Worm (Caenorhabditis elegans) whole organism, early embryonic: ENCODE measurements around the gene spp-5.
"Not testable (repeated sequence)": the region's sequence is repeated elsewhere in the genome, so short reads cannot be mapped to it uniquely, and the experiment has no call there.

Experiments
- B0310.2 ChIP-seq: sonication (generic microtip); optimal IDR thresholded peaks from 2 replicates; lab custom pipeline; 2016; ENCODE audit warnings: mild to moderate bottlenecking, missing genetic modification characterization, missing compliant biosample characterization
- F13C5.2 ChIP-seq: sonication (generic microtip); optimal IDR thresholded peaks from 2 replicates; lab custom pipeline; 2017; ENCODE audit warnings: mild to moderate bottlenecking, missing genetic modification characterization, inconsistent platforms, missing compliant biosample characterization
- aly-1 ChIP-seq: sonication (generic microtip); optimal IDR thresholded peaks from 2 replicates; lab custom pipeline; 2016; ENCODE audit warnings: missing genetic modification characterization, missing compliant biosample characterization
- ama-1 ChIP-seq: fragments of 150-350 bp; optimal IDR thresholded peaks from 2 replicates; lab custom pipeline; 2014
- ceh-13 ChIP-seq: fragments of 200-800 bp; sonication (Bioruptor generic); optimal IDR thresholded peaks from 2 replicates; lab custom pipeline; 2018; ENCODE audit warnings: mild to moderate bottlenecking, missing genetic modification characterization, missing compliant biosample characterization
- ceh-36 ChIP-seq: sonication (generic microtip); optimal IDR thresholded peaks from 2 replicates; lab custom pipeline; 2016; ENCODE audit warnings: missing genetic modification characterization, inconsistent platforms, missing compliant biosample characterization
- ets-7 ChIP-seq: sonication (generic microtip); optimal IDR thresholded peaks from 2 replicates; lab custom pipeline; 2016; ENCODE audit warnings: missing genotype, missing genetic modification characterization, missing compliant biosample characterization
- flt-1 ChIP-seq: fragments of 200-800 bp; sonication (Bioruptor generic); IDR thresholded peaks from 2 replicates; pipeline ENCODE4 v1.3.6; 2022; ENCODE audit warnings: missing genetic modification characterization, missing compliant biosample characterization
- hmbx-1 ChIP-seq: sonication (generic microtip); optimal IDR thresholded peaks from 2 replicates; lab custom pipeline; 2016; ENCODE audit warnings: mild to moderate bottlenecking, missing genetic modification characterization, missing compliant biosample characterization
- hmg-4 ChIP-seq: fragments of 200-800 bp; sonication (Bioruptor generic); optimal IDR thresholded peaks from 2 replicates; lab custom pipeline; 2018; ENCODE audit warnings: mild to moderate bottlenecking, missing genetic modification characterization, missing compliant biosample characterization
- hnd-1 ChIP-seq: sonication (generic microtip); optimal IDR thresholded peaks from 2 replicates; lab custom pipeline; 2016; ENCODE audit warnings: missing genetic modification characterization, missing compliant biosample characterization
- pes-1 ChIP-seq: fragments of 200-800 bp; sonication (Bioruptor generic); IDR thresholded peaks from 2 replicates; pipeline ENCODE4 v1.3.6; 2022; ENCODE audit warnings: missing genetic modification reagents, missing genetic modification characterization, missing compliant biosample characterization
- scrt-1 ChIP-seq: fragments of 200-800 bp; sonication (Bioruptor generic); IDR thresholded peaks from 2 replicates; pipeline ENCODE4 v1.3.6; 2022; ENCODE audit warnings: missing genetic modification characterization, missing compliant biosample characterization
- sea-1 ChIP-seq: fragments of 200-800 bp; sonication (Bioruptor generic); conservative IDR thresholded peaks from 2 replicates; pipeline ENCODE4 v1.3.6; 2022; ENCODE audit warnings: missing genetic modification characterization, missing compliant biosample characterization
- tbx-11 ChIP-seq: fragments of 200-800 bp; sonication (Bioruptor generic); IDR thresholded peaks from 2 replicates; pipeline ENCODE4 v1.3.6; 2022; ENCODE audit warnings: missing genetic modification characterization, missing compliant biosample characterization
- tbx-37 ChIP-seq: fragments of 200-800 bp; sonication (Bioruptor generic); conservative IDR thresholded peaks from 2 replicates; pipeline ENCODE4 v1.3.6; 2022; ENCODE audit warnings: missing genetic modification reagents, missing genetic modification characterization, missing compliant biosample characterization
- tra-4 ChIP-seq: sonication (generic microtip); optimal IDR thresholded peaks from 2 replicates; lab custom pipeline; 2017; ENCODE audit warnings: missing genetic modification characterization, missing compliant biosample characterization

spp-5 gene

ce11 chrX:7320115-7320711 is at the start of gene spp-5:
Gene spp-5 (minus strand): TSS chrX:7320354.
- TF ChIP-seq F13C5.2 (tag; lab: Kevin White, UChicago) (no peak), tbx-11 (GFP tag; lab: Robert Waterston, UW) (no peak), ets-7 (tag; lab: Kevin White, UChicago) (no peak), tbx-37 (GFP tag; lab: Robert Waterston, UW) (no peak)

- TF ChIP-seq sea-1 (GFP tag; lab: Robert Waterston, UW) (no peak), F13C5.2 (tag; lab: Kevin White, UChicago) (no peak), aly-1 (no peak), tbx-11 (GFP tag; lab: Robert Waterston, UW) (no peak), tra-4 (tag; lab: Kevin White, UChicago) (no peak), ceh-13 (GFP tag; lab: Kevin White, UChicago) (no peak), hnd-1 (tag; lab: Kevin White, UChicago) (no peak), ets-7 (tag; lab: Kevin White, UChicago) (no peak), ama-1 (no peak), hmbx-1 (tag; lab: Kevin White, UChicago) (no peak), hmg-4 (GFP tag; lab: Kevin White, UChicago) (no peak), ceh-36 (tag; lab: Kevin White, UChicago) (no peak), flt-1 (GFP tag; lab: Robert Waterston, UW) (no peak)
These were observed 49.6 kb upstream of the spp-5 start for ce11 chrX:7369770-7370169.

- not testable (repeated sequence) for TF ChIP-seq aly-1; tra-4 (tag; lab: Kevin White, UChicago); tbx-11 (GFP tag; lab: Robert Waterston, UW)
These were observed 45.1 kb upstream of the spp-5 start, which contains the start of gene C56G3.2 for ce11 chrX:7365267-7365666. Gene C56G3.2 (plus strand): TSS chrX:7365567.

ce11 chrX:7343747-7344146 is 23.6 kb upstream of the spp-5 start, which contains the start of gene C07D8.5:
Gene C07D8.5 (plus strand): TSS chrX:7344047.
- TF ChIP-seq aly-1 (no peak), hnd-1 (tag; lab: Kevin White, UChicago) (no peak), ama-1 (no peak), hmbx-1 (tag; lab: Kevin White, UChicago) (no peak), pes-1 (GFP tag; lab: Robert Waterston, UW) (no peak), sea-1 (GFP tag; lab: Robert Waterston, UW) (no peak), B0310.2 (tag; lab: Kevin White, UChicago) (no peak), F13C5.2 (tag; lab: Kevin White, UChicago) (no peak), tbx-37 (GFP tag; lab: Robert Waterston, UW) (no peak), tra-4 (tag; lab: Kevin White, UChicago) (no peak), ceh-36 (tag; lab: Kevin White, UChicago) (no peak), scrt-1 (GFP tag; lab: Robert Waterston, UW) (no peak), ets-7 (tag; lab: Kevin White, UChicago) (no peak), ceh-13 (GFP tag; lab: Kevin White, UChicago) (no peak), hmg-4 (GFP tag; lab: Kevin White, UChicago) (no peak)

ce11 chrX:7343218-7343617 is 23.1 kb upstream of the spp-5 start:
- TF ChIP-seq ceh-36 (tag; lab: Kevin White, UChicago) (no peak), ama-1 (no peak), pes-1 (GFP tag; lab: Robert Waterston, UW) (no peak), B0310.2 (tag; lab: Kevin White, UChicago) (no peak), tbx-11 (GFP tag; lab: Robert Waterston, UW) (no peak), sea-1 (GFP tag; lab: Robert Waterston, UW) (no peak), tra-4 (tag; lab: Kevin White, UChicago) (no peak), hnd-1 (tag; lab: Kevin White, UChicago) (no peak), aly-1 (no peak), hmg-4 (GFP tag; lab: Kevin White, UChicago) (no peak), tbx-37 (GFP tag; lab: Robert Waterston, UW) (no peak), hmbx-1 (tag; lab: Kevin White, UChicago) (no peak), ceh-13 (GFP tag; lab: Kevin White, UChicago) (no peak), scrt-1 (GFP tag; lab: Robert Waterston, UW) (no peak), F13C5.2 (tag; lab: Kevin White, UChicago) (no peak)

ce11 chrX:7340915-7341559 is 20.9 kb upstream of the spp-5 start, which contains the start of gene C07D8.6:
Gene C07D8.6 (plus strand): TSS chrX:7341509.
- no peak for TF ChIP-seq tra-4 (tag; lab: Kevin White, UChicago)
- TF ChIP-seq tbx-37 (GFP tag; lab: Robert Waterston, UW) = no peak
- TF ChIP-seq sea-1 (GFP tag; lab: Robert Waterston, UW) = no peak
- no peak for TF ChIP-seq scrt-1 (GFP tag; lab: Robert Waterston, UW)
- TF ChIP-seq ceh-36 (tag; lab: Kevin White, UChicago) = no peak
- no peak for TF ChIP-seq hmg-4 (GFP tag; lab: Kevin White, UChicago)
- TF ChIP-seq pes-1 (GFP tag; lab: Robert Waterston, UW) = no peak
- no peak for TF ChIP-seq hmbx-1 (tag; lab: Kevin White, UChicago)
- no peak for TF ChIP-seq F13C5.2 (tag; lab: Kevin White, UChicago)
- TF ChIP-seq flt-1 (GFP tag; lab: Robert Waterston, UW) = no peak

- peak; percentile 53 for TF ChIP-seq ama-1
- TF ChIP-seq tbx-37 (GFP tag; lab: Robert Waterston, UW) = no peak
- TF ChIP-seq hmg-4 (GFP tag; lab: Kevin White, UChicago) = peak; percentile 12
These were observed 20.2 kb upstream of the spp-5 start for ce11 chrX:7340394-7340793.
